Fruit fly (Drosophila melanogaster) whole organism, pupa: ENCODE data around the gene CG7320.

Source experiments
- CG10348 ChIP-seq: fragments of 200-800 bp; sonication (Bioruptor generic); IDR thresholded peaks from 2 replicates; pipeline ENCODE4 v1.3.6; 2022; ENCODE audit warnings: missing biosample characterization, missing genetic modification characterization
- CG12605 ChIP-seq: fragments of 200-800 bp; sonication (Bioruptor generic); IDR thresholded peaks from 2 replicates; pipeline ENCODE4 v1.3.6; 2022; ENCODE audit warnings: missing biosample characterization, missing genetic modification characterization
- CG13204 ChIP-seq: fragments of 200-800 bp; sonication (Bioruptor generic); optimal IDR thresholded peaks from 2 replicates; lab custom pipeline; 2018; ENCODE audit warnings: missing biosample characterization, mild to moderate bottlenecking, missing genetic modification characterization, moderate library complexity
- CG14655 ChIP-seq: fragments of 200-800 bp; sonication (Bioruptor generic); optimal IDR thresholded peaks from 3 replicates; lab custom pipeline; 2017; ENCODE audit warnings: mild to moderate bottlenecking, missing biosample characterization, missing genetic modification reagents, missing genetic modification characterization
- CG15710 ChIP-seq: fragments of 200-800 bp; sonication (Bioruptor generic); optimal IDR thresholded peaks from 2 replicates; lab custom pipeline; 2018; ENCODE audit warnings: missing biosample characterization, mild to moderate bottlenecking, missing genetic modification characterization, moderate library complexity
- CG17806 ChIP-seq: fragments of 200-800 bp; sonication (Bioruptor generic); optimal IDR thresholded peaks from 2 replicates; lab custom pipeline; 2018; ENCODE audit warnings: missing biosample characterization, mild to moderate bottlenecking, missing genetic modification characterization, moderate library complexity
- CG32121 ChIP-seq: fragments of 200-800 bp; sonication (Bioruptor generic); IDR thresholded peaks from 2 replicates; pipeline ENCODE4 v1.3.6; 2022; ENCODE audit warnings: missing biosample characterization, missing genetic modification characterization
- CG34367 ChIP-seq: fragments of 200-800 bp; sonication (Bioruptor generic); optimal IDR thresholded peaks from 2 replicates; lab custom pipeline; 2018; ENCODE audit warnings: missing biosample characterization, mild to moderate bottlenecking, missing genetic modification characterization
- CG4496 ChIP-seq: fragments of 200-800 bp; sonication (Bioruptor generic); IDR thresholded peaks from 3 replicates; pipeline ENCODE4 v1.3.6; 2022; ENCODE audit warnings: missing biosample characterization, missing genetic modification characterization
- CG8159 ChIP-seq: fragments of 200-800 bp; sonication (Bioruptor generic); optimal IDR thresholded peaks from 3 replicates; lab custom pipeline; 2018; ENCODE audit warnings: missing biosample characterization, mild to moderate bottlenecking, missing genetic modification characterization, moderate library complexity
- CG8301 ChIP-seq: fragments of 200-800 bp; sonication (Bioruptor generic); optimal IDR thresholded peaks from 2 replicates; lab custom pipeline; 2018; ENCODE audit warnings: missing biosample characterization, mild to moderate bottlenecking, missing genetic modification characterization
- CG9948 ChIP-seq: fragments of 200-800 bp; sonication (Bioruptor generic); optimal IDR thresholded peaks from 2 replicates; lab custom pipeline; 2018; ENCODE audit warnings: missing biosample characterization, mild to moderate bottlenecking, missing genetic modification characterization, moderate library complexity
- D1 ChIP-seq: fragments of 200-800 bp; sonication (Bioruptor generic); optimal IDR thresholded peaks from 2 replicates; lab custom pipeline; 2018; ENCODE audit warnings: missing biosample characterization, mild to moderate bottlenecking, missing genetic modification characterization, moderate library complexity
- EcR ChIP-seq: fragments of 200-800 bp; sonication (Bioruptor generic); optimal IDR thresholded peaks from 3 replicates; lab custom pipeline; 2019; ENCODE audit warnings: missing biosample characterization, missing genetic modification characterization, mild to moderate bottlenecking, moderate library complexity, missing genetic modification reagents
- Ets98B ChIP-seq: fragments of 200-800 bp; sonication (Bioruptor generic); IDR thresholded peaks from 2 replicates; pipeline ENCODE4 v1.3.6; 2022; ENCODE audit warnings: missing biosample characterization, missing genetic modification characterization
- Pif1A ChIP-seq: fragments of 200-800 bp; sonication (Bioruptor generic); optimal IDR thresholded peaks from 3 replicates; lab custom pipeline; 2016; ENCODE audit warnings: missing biosample characterization, missing genetic modification characterization
- Pif1B ChIP-seq: fragments of 200-800 bp; sonication (Bioruptor generic); optimal IDR thresholded peaks from 3 replicates; lab custom pipeline; 2016; ENCODE audit warnings: missing biosample characterization, missing genetic modification characterization
- Snoo ChIP-seq: fragments of 200-800 bp; sonication (Bioruptor generic); optimal IDR thresholded peaks from 3 replicates; lab custom pipeline; 2017; ENCODE audit warnings: missing biosample characterization, mild to moderate bottlenecking, missing genetic modification characterization, inconsistent platforms
- fd96Ca ChIP-seq: fragments of 200-800 bp; sonication (Bioruptor generic); IDR thresholded peaks from 3 replicates; pipeline ENCODE4 v1.3.6; 2022; ENCODE audit warnings: missing biosample characterization, missing genetic modification characterization
- gl ChIP-seq: fragments of 200-800 bp; sonication (Bioruptor generic); optimal IDR thresholded peaks from 2 replicates; lab custom pipeline; 2018; ENCODE audit warnings: missing biosample characterization, mild to moderate bottlenecking, missing genetic modification characterization
- rn ChIP-seq: fragments of 200-800 bp; sonication (Bioruptor generic); IDR thresholded peaks from 2 replicates; pipeline ENCODE4 v1.3.6; 2022; ENCODE audit warnings: missing biosample characterization, missing genetic modification characterization

The CG7320 gene

DNA sequence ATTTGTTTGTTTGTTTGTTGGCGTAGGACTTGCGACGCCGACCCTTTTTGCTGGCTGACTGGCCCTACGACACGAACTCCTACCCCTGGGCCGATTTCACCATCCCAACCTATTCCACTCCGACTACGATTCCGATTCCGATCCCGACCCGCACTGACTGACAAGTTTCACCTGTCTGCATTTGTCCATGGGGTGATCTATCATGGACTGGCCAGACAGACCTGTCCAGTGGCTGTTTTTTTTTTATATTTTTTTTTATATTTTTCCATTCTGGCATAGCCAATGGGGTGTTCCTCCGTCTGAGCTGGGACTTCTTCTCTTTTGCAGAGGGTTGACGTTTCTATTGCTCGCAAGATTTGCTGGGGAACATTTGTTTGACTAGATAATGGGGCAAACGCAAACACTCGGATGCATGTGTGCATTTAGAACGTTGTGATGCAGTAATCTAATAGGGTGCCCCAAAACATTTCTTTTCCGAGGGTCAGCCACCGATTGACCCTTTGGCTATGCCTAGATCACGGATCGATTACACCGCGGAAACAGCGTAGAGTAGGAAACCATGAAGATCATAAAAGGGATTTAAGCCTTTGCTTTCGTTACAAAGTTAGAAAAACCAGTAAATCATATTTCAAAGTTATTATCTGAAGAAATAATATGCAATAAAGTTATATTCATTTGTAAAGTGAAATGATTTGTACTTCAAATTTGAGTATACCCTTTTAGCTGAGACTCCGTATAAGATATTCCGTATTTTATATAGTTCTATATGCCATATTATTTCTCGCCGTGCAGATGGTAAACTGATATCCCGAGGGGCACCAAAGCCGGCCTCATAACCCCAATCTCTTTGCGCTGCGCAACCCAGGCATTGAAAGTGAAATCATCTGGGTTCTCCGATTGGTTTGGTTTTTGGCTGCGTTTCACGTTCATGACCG, 24.4 kb downstream of the CG7320 start:
- TF ChIP-seq CG12605 (GFP tag; lab: Robert Waterston, UW), result no peak
- TF ChIP-seq EcR (GFP tag; lab: Kevin White, UChicago), result no peak
- no peak for TF ChIP-seq CG4496 (GFP tag; lab: Robert Waterston, UW)
- peak; percentile 18 for TF ChIP-seq CG14655 (GFP tag; lab: Kevin White, UChicago)
- TF ChIP-seq CG9948 (tag; lab: Kevin White, UChicago), result peak; percentile 1
- TF ChIP-seq CG15710 (tag; lab: Kevin White, UChicago), result no peak
- TF ChIP-seq fd96Ca (GFP tag; lab: Robert Waterston, UW), result no peak
- no peak for TF ChIP-seq CG10348
- no peak for TF ChIP-seq CG13204

DNA sequence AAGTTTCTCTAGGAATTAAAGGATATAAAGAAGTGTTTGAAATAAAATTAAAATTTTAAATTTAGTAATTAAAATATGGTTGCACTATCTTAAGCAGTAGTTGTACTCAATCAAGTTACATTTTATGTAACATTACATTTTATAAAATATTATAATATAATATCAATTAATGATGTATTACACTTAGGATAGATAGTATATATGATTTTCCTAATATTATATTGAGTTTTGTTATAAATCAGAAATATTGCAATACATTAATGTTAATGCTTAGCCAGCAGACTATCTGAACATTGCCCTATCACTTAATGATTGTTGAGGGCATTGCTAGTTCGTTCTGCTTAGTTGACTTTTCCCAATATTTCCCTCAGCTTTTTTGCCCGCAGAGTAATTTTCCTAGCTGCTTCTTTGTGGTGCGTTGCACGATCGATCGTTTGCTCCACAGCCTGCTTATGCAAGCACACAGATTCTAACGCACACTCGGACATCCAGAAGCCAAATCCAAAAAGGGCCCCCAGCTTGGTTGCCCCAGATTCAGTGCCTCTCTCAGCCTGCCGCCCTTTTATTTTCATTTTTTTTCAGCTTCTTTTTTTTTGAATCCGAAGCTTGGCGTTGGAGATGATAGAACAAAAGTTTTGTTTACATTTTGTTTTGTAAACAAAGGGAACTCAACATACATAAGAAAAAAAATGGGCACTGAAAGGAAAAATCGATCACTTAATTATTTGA, 25.6 kb downstream of the CG7320 start:
- TF ChIP-seq CG8301 (tag; lab: Kevin White, UChicago), result no peak
- TF ChIP-seq CG13204, result no peak
- no peak for TF ChIP-seq CG15710 (tag; lab: Kevin White, UChicago)
- TF ChIP-seq CG14655 (GFP tag; lab: Kevin White, UChicago), result no peak
- TF ChIP-seq CG8159 (tag; lab: Kevin White, UChicago), result no peak
- no peak for TF ChIP-seq EcR (GFP tag; lab: Kevin White, UChicago)
- no peak for TF ChIP-seq CG17806 (tag; lab: Kevin White, UChicago)
- TF ChIP-seq CG32121 (GFP tag; lab: Robert Waterston, UW), result no peak
- no peak for TF ChIP-seq CG4496 (GFP tag; lab: Robert Waterston, UW)
- no peak for TF ChIP-seq D1 (tag; lab: Kevin White, UChicago)
- TF ChIP-seq rn (GFP tag; lab: Robert Waterston, UW), result no peak
- TF ChIP-seq CG10348, result no peak
- no peak for TF ChIP-seq gl (tag; lab: Kevin White, UChicago)
- no peak for TF ChIP-seq Snoo (tag; lab: Kevin White, UChicago)
- TF ChIP-seq CG9948 (tag; lab: Kevin White, UChicago), result no peak
- no peak for TF ChIP-seq Pif1B (GFP tag; lab: Kevin White, UChicago)

DNA sequence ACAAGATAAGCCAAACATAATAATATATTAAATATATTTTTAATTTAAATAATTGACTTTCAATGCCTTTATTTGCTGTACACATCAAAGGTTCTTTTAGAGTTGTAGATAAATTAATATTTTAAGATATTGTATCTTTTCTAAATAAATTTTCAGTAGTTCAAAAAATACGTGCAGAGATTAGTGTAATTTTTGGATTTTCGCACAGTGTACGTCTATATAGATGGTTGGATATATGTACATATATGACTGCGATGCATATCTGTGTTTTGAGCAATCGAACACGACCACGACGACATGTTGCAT, 26.1 kb downstream of the CG7320 start:
- TF ChIP-seq Pif1B (GFP tag; lab: Kevin White, UChicago) (no peak), CG9948 (tag; lab: Kevin White, UChicago) (peak; percentile 23), Pif1A (GFP tag; lab: Kevin White, UChicago) (no peak)

DNA sequence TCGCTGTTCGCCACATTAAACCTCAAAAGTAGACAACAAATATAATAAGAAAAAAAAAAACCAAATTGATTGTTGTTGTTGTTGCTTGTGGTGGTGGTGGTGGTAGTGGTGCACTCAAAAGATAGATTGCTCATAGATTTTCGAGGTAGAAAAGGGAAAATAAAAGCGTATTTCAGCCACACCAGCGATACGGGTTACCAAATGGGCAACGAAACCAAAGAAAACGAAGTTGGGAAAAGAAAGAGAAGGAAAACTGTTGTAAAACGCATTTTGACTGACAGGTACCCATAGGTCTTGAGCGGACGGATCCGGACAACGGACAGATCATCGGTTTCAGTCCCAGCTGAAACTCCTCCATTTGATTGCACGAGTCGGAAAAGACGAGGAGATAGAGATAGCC, 27.2 kb downstream of the CG7320 start:
- TF ChIP-seq fd96Ca (GFP tag; lab: Robert Waterston, UW) (no peak), CG9948 (tag; lab: Kevin White, UChicago) (no peak), CG32121 (GFP tag; lab: Robert Waterston, UW) (no peak), D1 (tag; lab: Kevin White, UChicago) (no peak), Ets98B (GFP tag; lab: Robert Waterston, UW) (no peak), Pif1A (GFP tag; lab: Kevin White, UChicago) (no peak), EcR (GFP tag; lab: Kevin White, UChicago) (no peak), CG17806 (tag; lab: Kevin White, UChicago) (no peak), CG14655 (GFP tag; lab: Kevin White, UChicago) (no peak), CG15710 (tag; lab: Kevin White, UChicago) (no peak), CG10348 (no peak), CG34367 (no peak), Pif1B (GFP tag; lab: Kevin White, UChicago) (no peak), CG4496 (GFP tag; lab: Robert Waterston, UW) (no peak), CG8159 (tag; lab: Kevin White, UChicago) (no peak), CG13204 (no peak), Snoo (tag; lab: Kevin White, UChicago) (no peak), CG12605 (GFP tag; lab: Robert Waterston, UW) (no peak), CG8301 (tag; lab: Kevin White, UChicago) (no peak), rn (GFP tag; lab: Robert Waterston, UW) (no peak)

DNA sequence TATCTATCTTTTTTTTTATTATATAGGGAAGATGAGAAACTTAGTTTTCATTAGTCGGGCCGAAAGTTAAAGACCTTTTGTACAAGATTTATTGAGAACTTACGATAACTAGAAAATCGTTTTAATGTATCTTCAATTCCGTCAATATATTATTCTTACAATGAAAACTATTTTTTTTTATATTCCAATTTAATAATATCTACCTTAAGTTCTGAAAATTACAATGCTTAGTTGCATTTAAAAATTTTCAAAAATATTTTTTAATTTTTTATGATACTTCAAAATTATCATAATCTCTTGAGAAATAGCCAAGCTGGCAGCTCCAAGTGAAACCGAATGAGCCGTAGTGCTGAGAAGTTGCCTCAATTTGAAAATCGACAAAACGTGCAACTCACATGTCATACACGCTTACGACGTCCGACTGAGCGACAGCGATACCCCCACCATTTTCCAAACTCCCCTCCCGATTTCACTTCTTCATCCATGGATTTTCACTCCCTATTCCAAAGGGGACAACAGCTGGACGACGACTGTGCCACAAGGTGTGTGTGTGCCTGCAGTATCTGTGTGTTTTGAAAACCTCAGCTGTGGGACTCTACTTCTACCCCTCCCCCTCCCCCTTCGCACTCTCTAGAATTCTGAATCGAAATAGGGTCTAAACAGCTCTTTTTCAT, 27.8 kb downstream of the CG7320 start:
- no peak for TF ChIP-seq Snoo (tag; lab: Kevin White, UChicago)
- no peak for TF ChIP-seq CG13204
- TF ChIP-seq CG4496 (GFP tag; lab: Robert Waterston, UW), result no peak
- TF ChIP-seq CG15710 (tag; lab: Kevin White, UChicago), result no peak
- no peak for TF ChIP-seq CG9948 (tag; lab: Kevin White, UChicago)
- no peak for TF ChIP-seq CG8159 (tag; lab: Kevin White, UChicago)
- TF ChIP-seq CG17806 (tag; lab: Kevin White, UChicago), result no peak
- no peak for TF ChIP-seq CG32121 (GFP tag; lab: Robert Waterston, UW)
- TF ChIP-seq EcR (GFP tag; lab: Kevin White, UChicago), result no peak
- TF ChIP-seq CG12605 (GFP tag; lab: Robert Waterston, UW), result no peak
- no peak for TF ChIP-seq CG8301 (tag; lab: Kevin White, UChicago)
- no peak for TF ChIP-seq D1 (tag; lab: Kevin White, UChicago)
